Worm (Caenorhabditis elegans): ENCODE measurements around the gene nspb-9.

DNA sequence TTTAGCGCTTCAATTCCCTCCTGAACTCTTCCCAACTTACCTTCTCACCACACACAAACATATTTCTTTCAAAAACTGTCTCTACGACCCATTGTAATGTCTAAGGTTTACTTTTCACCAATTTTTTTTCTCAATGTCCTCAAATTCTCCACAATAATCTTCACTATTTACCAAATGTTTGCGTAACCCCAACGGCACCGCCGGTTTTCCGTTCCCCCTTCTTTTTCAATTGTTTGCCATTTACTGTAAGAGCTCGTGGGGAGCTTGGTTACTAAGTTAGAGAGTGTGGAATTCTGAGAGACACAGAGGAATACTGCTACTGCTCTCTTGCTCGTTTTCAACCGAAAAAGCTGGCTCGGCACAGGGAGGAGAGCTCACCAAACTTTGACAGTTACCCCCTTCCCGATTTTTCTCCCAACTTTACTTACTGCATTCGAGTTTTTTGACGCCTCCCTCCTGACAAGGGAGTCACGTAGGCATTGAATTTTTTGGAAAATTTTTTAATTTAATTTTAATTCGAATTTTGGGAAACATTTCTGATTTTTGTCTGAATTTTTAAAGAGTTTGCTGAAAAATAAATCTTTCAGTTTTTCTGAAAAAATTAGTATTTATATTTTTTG, 10.0 kb upstream of the nspb-9 start:
- TF ChIP-seq F49E8.2 (tag; optimal IDR thresholded peaks at IDR 0.05; ENCODE audit: insufficient read depth), result no peak
- TF ChIP-seq zim-3 (tag; optimal IDR thresholded peaks at IDR 0.05), result no peak
- no peak for TF ChIP-seq hrde-1 (tag; optimal IDR thresholded peaks at IDR 0.05; ENCODE audit: borderline replicate concordance)
- TF ChIP-seq B0336.3 (GFP tag; IDR thresholded peaks at IDR 0.05), result no peak
- no peak for TF ChIP-seq nhr-80 (tag; optimal IDR thresholded peaks at IDR 0.05)
- no peak for TF ChIP-seq ztf-26 (tag; optimal IDR thresholded peaks at IDR 0.05)
- no peak for TF ChIP-seq rpc-1 (optimal IDR thresholded peaks at IDR 0.05)
- TF ChIP-seq rpc-1 (tag; optimal IDR thresholded peaks at IDR 0.05), result no peak
- no peak for TF ChIP-seq nfya-1 (tag; optimal IDR thresholded peaks at IDR 0.05; ENCODE audit: borderline replicate concordance, insufficient read depth)
- TF ChIP-seq tlf-1 (GFP tag; optimal IDR thresholded peaks at IDR 0.05), result no peak

All from whole organism, young adult.